Worm (Caenorhabditis elegans) whole organism, L1 larva: Measurements from ENCODE around the gene H40L08.1.

Source experiments
- alr-1 ChIP-seq: fragments of 200-800 bp; sonication (Bioruptor generic); optimal IDR thresholded peaks from 2 replicates; lab custom pipeline; 2018; ENCODE audit warnings: borderline replicate concordance, mild to moderate bottlenecking, missing genetic modification characterization, missing compliant biosample characterization
- efl-1 ChIP-seq, 4 experiments: fragments of 150-350 bp; optimal IDR thresholded peaks in 3 of 4; peaks in 1 of 4; 1 replicate in 1 of 4; 2 replicates in 3 of 4; lab custom pipeline; 2014; ENCODE audit warnings: missing biosample characterization in 2 of 4, missing genetic modification characterization in 2 of 4, missing genetic modification reagents in 2 of 4
- lin-14 ChIP-seq: fragments of 200-800 bp; sonication (Bioruptor generic); optimal IDR thresholded peaks from 2 replicates; lab custom pipeline; 2018; ENCODE audit warnings: mild to moderate bottlenecking, missing genetic modification characterization, moderate library complexity, missing compliant biosample characterization
- nhr-90 ChIP-seq: sonication (generic microtip); optimal IDR thresholded peaks from 2 replicates; lab custom pipeline; 2016; ENCODE audit warnings: mild to moderate bottlenecking, missing genetic modification characterization, missing compliant biosample characterization; ENCODE audit not compliant: poor library complexity

ce11 chrX:15039029-15039695, 44.7 kb downstream of the H40L08.1 start:
- TF ChIP-seq nhr-90 (tag; lab: Kevin White, UChicago): no peak
- peak; percentile 26 for TF ChIP-seq lin-14 (GFP tag; lab: Kevin White, UChicago)
- TF ChIP-seq alr-1 (tag; lab: Kevin White, UChicago): no peak
- no peak for TF ChIP-seq efl-1 (optimal IDR thresholded peaks at IDR 0.05; lab: Kevin White, UChicago)
- TF ChIP-seq efl-1 (GFP tag; optimal IDR thresholded peaks at IDR 0.05 in 1 of 2; lab: Kevin White, UChicago): peak in 1 of 2 experiments; percentile 92
